Fruit fly (Drosophila melanogaster) whole organism, prepupa: ENCODE data around the gene CG7945.

Experiments
- Blimp-1 ChIP-seq: fragments of 200-800 bp; sonication (Bioruptor generic); optimal IDR thresholded peaks from 3 replicates; lab custom pipeline; 2017; ENCODE audit warnings: missing biosample characterization, missing genetic modification characterization, mild to moderate bottlenecking, moderate library complexity, missing genetic modification reagents
- CG10631 ChIP-seq: fragments of 200-800 bp; sonication (Bioruptor generic); optimal IDR thresholded peaks from 2 replicates; lab custom pipeline; 2016; ENCODE audit warnings: missing biosample characterization, missing genetic modification characterization
- CG11294 ChIP-seq: fragments of 200-800 bp; sonication (Bioruptor generic); IDR thresholded peaks from 2 replicates; pipeline ENCODE4 v1.3.6; 2022; ENCODE audit warnings: missing biosample characterization, missing genetic modification characterization
- CG11902 ChIP-seq: fragments of 200-800 bp; sonication (Bioruptor generic); optimal IDR thresholded peaks from 3 replicates; lab custom pipeline; 2016; ENCODE audit warnings: missing biosample characterization, missing genetic modification characterization
- CG1621 ChIP-seq: fragments of 200-800 bp; sonication (Bioruptor generic); optimal IDR thresholded peaks from 3 replicates; lab custom pipeline; 2018; ENCODE audit warnings: missing biosample characterization, mild to moderate bottlenecking, missing genetic modification characterization
- CG32006 ChIP-seq: fragments of 200-800 bp; sonication (Bioruptor generic); optimal IDR thresholded peaks from 3 replicates; lab custom pipeline; 2017; ENCODE audit warnings: missing biosample characterization, mild to moderate bottlenecking, missing genetic modification characterization
- CG3919 ChIP-seq: fragments of 200-800 bp; sonication (Bioruptor generic); optimal IDR thresholded peaks from 3 replicates; lab custom pipeline; 2016; ENCODE audit warnings: missing biosample characterization, missing genetic modification characterization
- CG6163 ChIP-seq: fragments of 200-800 bp; sonication (Bioruptor generic); IDR thresholded peaks from 3 replicates; pipeline ENCODE4 v1.3.6; 2022; ENCODE audit warnings: missing biosample characterization, missing genetic modification characterization
- CG6276 ChIP-seq: fragments of 200-800 bp; sonication (Bioruptor generic); optimal IDR thresholded peaks from 2 replicates; lab custom pipeline; 2017; ENCODE audit warnings: missing biosample characterization, mild to moderate bottlenecking, missing genetic modification characterization
- CG6808 ChIP-seq: fragments of 200-800 bp; sonication (Bioruptor generic); optimal IDR thresholded peaks from 3 replicates; lab custom pipeline; 2017; ENCODE audit warnings: missing biosample characterization, missing genetic modification characterization, mild to moderate bottlenecking, moderate library complexity, missing genetic modification reagents
- CG8319 ChIP-seq: fragments of 200-800 bp; sonication (Bioruptor generic); optimal IDR thresholded peaks from 3 replicates; lab custom pipeline; 2016; ENCODE audit warnings: missing biosample characterization, missing genetic modification characterization
- CG9139 ChIP-seq: fragments of 200-800 bp; sonication (Bioruptor generic); optimal IDR thresholded peaks from 3 replicates; lab custom pipeline; 2017; ENCODE audit warnings: missing biosample characterization, mild to moderate bottlenecking, missing genetic modification characterization
- Eip78C ChIP-seq: fragments of 200-800 bp; sonication (Bioruptor generic); peaks from one replicate; lab custom pipeline; 2016; ENCODE audit warnings: missing biosample characterization, missing genetic modification characterization
- Eip93F ChIP-seq: fragments of 200-800 bp; sonication (Bioruptor generic); optimal IDR thresholded peaks from 2 replicates; lab custom pipeline; 2016; ENCODE audit warnings: missing biosample characterization, mild to moderate bottlenecking, missing genetic modification characterization
- Gug ChIP-seq: fragments of 200-800 bp; sonication (Bioruptor generic); IDR thresholded peaks from 2 replicates; pipeline ENCODE4 v1.3.6; 2022; ENCODE audit warnings: missing biosample characterization, missing genetic modification characterization
- Hr39 ChIP-seq: fragments of 200-800 bp; sonication (Bioruptor generic); optimal IDR thresholded peaks from 2 replicates; lab custom pipeline; 2016; ENCODE audit warnings: missing biosample characterization, missing genetic modification characterization
- Hr4 ChIP-seq: fragments of 200-800 bp; sonication (Bioruptor generic); optimal IDR thresholded peaks from 3 replicates; lab custom pipeline; 2016; ENCODE audit warnings: missing biosample characterization, missing genetic modification characterization
- OdsH ChIP-seq: fragments of 200-800 bp; sonication (Bioruptor generic); optimal IDR thresholded peaks from 3 replicates; lab custom pipeline; 2016; ENCODE audit warnings: missing biosample characterization, missing genetic modification characterization
- Sox15 ChIP-seq: fragments of 200-800 bp; sonication (Bioruptor generic); optimal IDR thresholded peaks from 3 replicates; lab custom pipeline; 2016; ENCODE audit warnings: missing biosample characterization, missing genetic modification characterization
- achi ChIP-seq: fragments of 200-800 bp; sonication (Bioruptor generic); optimal IDR thresholded peaks from 3 replicates; lab custom pipeline; 2016; ENCODE audit warnings: missing biosample characterization, missing genetic modification characterization
- acj6 ChIP-seq: fragments of 200-800 bp; sonication (Bioruptor generic); optimal IDR thresholded peaks from 3 replicates; lab custom pipeline; 2016; ENCODE audit warnings: missing biosample characterization, missing genetic modification characterization
- cyc ChIP-seq: fragments of 200-800 bp; sonication (Bioruptor generic); optimal IDR thresholded peaks from 3 replicates; lab custom pipeline; 2016; ENCODE audit warnings: missing biosample characterization, missing genetic modification characterization
- eg ChIP-seq: fragments of 200-800 bp; sonication (Bioruptor generic); IDR thresholded peaks from 3 replicates; pipeline ENCODE4 v1.3.6; 2022; ENCODE audit warnings: missing biosample characterization, missing genetic modification characterization
- esn ChIP-seq: fragments of 200-800 bp; sonication (Bioruptor generic); optimal IDR thresholded peaks from 2 replicates; lab custom pipeline; 2016; ENCODE audit warnings: missing biosample characterization, mild to moderate bottlenecking, missing genetic modification characterization, moderate library complexity
- fkh ChIP-seq: fragments of 200-800 bp; sonication (Bioruptor generic); optimal IDR thresholded peaks from 3 replicates; lab custom pipeline; 2017; ENCODE audit warnings: missing biosample characterization, mild to moderate bottlenecking, missing genetic modification characterization, moderate library complexity
- pdm3 ChIP-seq: fragments of 200-800 bp; sonication (Bioruptor generic); optimal IDR thresholded peaks from 3 replicates; lab custom pipeline; 2016; ENCODE audit warnings: missing biosample characterization, missing genetic modification characterization
- ss ChIP-seq, 2 experiments: fragments of 200-800 bp; sonication (Bioruptor generic); optimal IDR thresholded peaks; 2 replicates in 1 of 2; 3 replicates in 1 of 2; lab custom pipeline; 2017 to 2018; ENCODE audit warnings: mild to moderate bottlenecking in 2 of 2, missing biosample characterization in 2 of 2, missing genetic modification characterization in 2 of 2, moderate library complexity in 1 of 2
- vri ChIP-seq: fragments of 200-800 bp; sonication (Bioruptor generic); optimal IDR thresholded peaks from 3 replicates; lab custom pipeline; 2016; ENCODE audit warnings: missing biosample characterization, mild to moderate bottlenecking, missing genetic modification characterization

The CG7945 gene

dm6 chr3L:15495449-15495848, 28.5 kb downstream of the CG7945 start, which contains the start of gene CG12355:
Gene CG12355, minus strand, starts transcription at chr3L:15495549.
- no peak for TF ChIP-seq CG3919 (GFP tag; lab: Kevin White, UChicago)
- TF ChIP-seq Sox15 (GFP tag; lab: Kevin White, UChicago): no peak
- TF ChIP-seq CG8319 (GFP tag; lab: Kevin White, UChicago): no peak
- TF ChIP-seq CG6276 (GFP tag; lab: Kevin White, UChicago): no peak
- no peak for TF ChIP-seq CG6163 (GFP tag; lab: Robert Waterston, UW)
- no peak for TF ChIP-seq CG11902
- TF ChIP-seq Blimp-1 (GFP tag; lab: Kevin White, UChicago): no peak
- TF ChIP-seq acj6 (GFP tag; lab: Kevin White, UChicago): no peak
- no peak for TF ChIP-seq vri (GFP tag; lab: Kevin White, UChicago)
- TF ChIP-seq CG10631 (GFP tag; lab: Kevin White, UChicago): no peak
- TF ChIP-seq Hr4 (GFP tag; lab: Kevin White, UChicago): no peak

DNA sequence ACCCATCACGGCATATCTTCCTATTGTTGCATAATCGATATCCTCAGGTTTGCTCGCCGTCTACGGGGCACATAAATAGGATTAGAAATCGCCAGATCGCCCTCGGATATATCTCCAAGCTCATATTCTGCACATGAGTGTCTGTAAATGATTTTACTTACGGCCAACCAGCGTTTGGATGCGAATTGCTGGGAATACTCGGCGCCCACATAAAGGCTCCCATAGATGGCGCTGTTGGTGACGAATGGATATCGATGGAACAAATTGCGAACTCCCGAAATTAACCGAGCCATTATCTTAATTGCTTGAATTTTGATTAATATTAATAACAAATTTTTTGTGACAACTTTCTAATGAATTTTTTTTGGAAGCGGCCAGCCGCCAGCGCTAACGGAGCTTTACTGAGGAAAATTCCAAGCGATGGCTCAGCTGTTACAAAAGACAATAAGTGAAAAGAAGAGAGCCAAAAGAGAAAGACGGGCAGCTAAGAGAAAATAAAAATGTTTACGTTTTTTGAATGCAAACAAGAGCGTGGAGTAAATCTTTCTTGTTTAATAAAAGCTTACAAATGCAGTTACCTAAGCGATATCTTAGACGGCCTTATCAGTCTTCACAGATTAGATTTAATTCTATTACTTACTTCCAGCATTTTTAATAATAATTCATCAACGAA, 29.2 kb downstream of the CG7945 start:
- TF ChIP-seq pdm3 (no peak), Eip78C (GFP tag; lab: Kevin White, UChicago) (peak; percentile 25), CG6808 (GFP tag; lab: Kevin White, UChicago) (no peak), CG6163 (GFP tag; lab: Robert Waterston, UW) (no peak), vri (GFP tag; lab: Kevin White, UChicago) (peak; percentile 13), ss (GFP tag; optimal IDR thresholded peaks at IDR 0.05; lab: Kevin White, UChicago) (no peak), fkh (GFP tag; lab: Kevin White, UChicago) (peak; percentile 6)

DNA sequence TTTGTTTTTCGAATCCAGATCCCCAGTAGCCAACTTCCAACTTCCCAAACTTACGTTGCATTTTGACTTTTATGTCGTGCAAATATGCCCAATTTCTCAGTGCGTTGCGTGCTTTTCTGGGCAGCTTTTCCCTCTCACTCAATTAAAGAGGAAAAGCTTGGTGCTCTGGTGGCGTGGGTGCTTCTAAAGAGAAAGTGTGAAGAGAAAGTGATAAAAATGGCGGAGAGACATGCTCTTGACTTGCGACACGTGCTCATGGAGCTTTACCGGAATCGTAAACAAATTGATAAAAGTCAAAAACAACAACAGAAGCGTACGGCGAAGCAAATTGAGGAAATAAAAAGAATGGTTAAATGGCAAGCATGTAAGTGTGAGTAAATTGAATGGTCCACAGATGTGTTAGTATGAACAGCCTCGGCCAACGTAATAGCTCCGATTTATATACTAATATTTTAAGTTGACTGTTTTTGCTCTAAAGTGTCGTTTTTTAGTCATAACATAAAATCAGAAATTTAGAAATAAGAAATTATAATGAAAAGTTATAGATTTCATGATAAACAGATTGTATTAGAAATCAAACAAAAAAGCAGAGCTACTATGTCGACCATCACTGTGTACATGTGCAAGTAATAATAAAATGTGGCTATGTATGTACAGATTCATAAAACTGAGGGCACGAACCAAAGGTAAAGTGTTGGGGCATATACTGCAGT, 29.9 kb downstream of the CG7945 start:
- TF ChIP-seq fkh (GFP tag; lab: Kevin White, UChicago) (peak; percentile 14), achi (GFP tag; lab: Kevin White, UChicago) (no peak), CG32006 (peak; percentile 9)

- TF ChIP-seq eg (no peak), cyc (GFP tag; lab: Kevin White, UChicago) (no peak), Eip93F (GFP tag; lab: Kevin White, UChicago) (no peak), Gug (GFP tag; lab: Robert Waterston, UW) (no peak), OdsH (no peak), CG11294 (GFP tag; lab: Robert Waterston, UW) (no peak), esn (no peak), CG9139 (GFP tag; lab: Kevin White, UChicago) (no peak)
Measured at dm6 chr3L:15485302-15485701, 38.6 kb downstream of the CG7945 start, which contains the start of gene Ran-like. Gene Ran-like, minus strand, starts transcription at chr3L:15485402.

dm6 chr3L:15474010-15474409, 49.9 kb downstream of the CG7945 start, which contains the start of gene cocoon:
Gene cocoon, minus strand, starts transcription at chr3L:15474110.
- no peak for TF ChIP-seq Hr39 (GFP tag; lab: Kevin White, UChicago)
- TF ChIP-seq CG6808 (GFP tag; lab: Kevin White, UChicago): no peak
- no peak for TF ChIP-seq acj6 (GFP tag; lab: Kevin White, UChicago)
- no peak for TF ChIP-seq CG1621 (tag; lab: Kevin White, UChicago)
- no peak for TF ChIP-seq pdm3
